Worm (Caenorhabditis elegans): ENCODE results near the gene Y54G2A.38.

The Y54G2A.38 gene

DNA sequence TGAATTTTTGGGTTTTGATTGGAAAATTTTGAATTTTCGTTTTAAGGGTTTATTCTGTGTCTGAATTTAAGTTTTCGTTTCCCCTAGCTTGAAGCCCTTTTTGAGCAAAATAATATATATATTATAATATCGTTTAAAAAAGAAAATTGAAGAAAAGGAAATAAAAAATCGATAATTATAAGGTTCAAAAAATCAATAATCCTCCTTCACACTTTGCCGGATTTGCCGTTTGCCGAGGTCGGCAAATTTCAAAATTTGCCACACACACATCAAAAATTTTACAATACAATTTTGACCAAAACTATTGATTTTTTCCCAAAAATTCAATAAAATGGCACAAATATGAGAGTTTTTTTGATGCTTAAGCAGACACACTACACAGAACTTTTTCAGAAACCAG is 22.7 kb upstream of the Y54G2A.38 start:
- TF ChIP-seq F52B5.7 (tag; optimal IDR thresholded peaks at IDR 0.05) (no peak), C06A6.2 (GFP tag; conservative IDR thresholded peaks at IDR 0.05) (no peak), xnd-1 (tag; optimal IDR thresholded peaks at IDR 0.05) (no peak), nhr-27 (tag; optimal IDR thresholded peaks at IDR 0.05) (no peak), nhr-179 (tag; optimal IDR thresholded peaks at IDR 0.05) (no peak), madf-10 (tag; optimal IDR thresholded peaks at IDR 0.05) (no peak), repo-1 (tag; optimal IDR thresholded peaks at IDR 0.05) (no peak), sdz-38 (tag; optimal IDR thresholded peaks at IDR 0.05) (no peak), bed-1 (GFP tag; IDR thresholded peaks at IDR 0.05) (no peak), attf-5 (GFP tag; optimal IDR thresholded peaks at IDR 0.05) (no peak), ZK185.1 (tag; optimal IDR thresholded peaks at IDR 0.05; ENCODE audit: poor library complexity, severe bottlenecking) (no peak), F39B2.1 (GFP tag; IDR thresholded peaks at IDR 0.05) (no peak), lsy-27 (tag; optimal IDR thresholded peaks at IDR 0.05; ENCODE audit: borderline replicate concordance, insufficient read depth) (no peak), C17E4.6 (GFP tag; IDR thresholded peaks at IDR 0.05) (no peak), him-1 (tag; optimal IDR thresholded peaks at IDR 0.05) (no peak)

DNA sequence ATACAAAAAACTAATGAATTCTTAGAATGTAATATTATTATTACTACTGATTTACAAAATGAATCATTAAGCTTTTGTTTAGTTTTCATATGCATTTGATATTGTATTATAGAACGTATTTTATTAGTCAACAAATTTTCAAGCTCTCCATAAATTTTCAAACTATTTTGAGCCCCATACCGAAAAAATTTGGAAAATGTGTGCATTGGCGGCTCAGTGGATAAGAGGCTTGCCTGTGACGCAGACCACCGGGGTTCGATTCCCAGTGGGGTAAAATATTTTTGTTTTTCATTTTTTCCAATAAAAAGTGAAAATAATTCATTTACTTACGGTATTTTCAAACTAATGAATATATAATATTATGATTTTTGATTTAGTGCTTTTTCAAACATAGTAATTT is 20.8 kb upstream of the Y54G2A.38 start:
- no peak for TF ChIP-seq let-526 (GFP tag; IDR thresholded peaks at IDR 0.05)
- peak; percentile 18 for TF ChIP-seq rpc-1 (optimal IDR thresholded peaks at IDR 0.05)
- peak; percentile 54 for TF ChIP-seq rpc-1 (tag; optimal IDR thresholded peaks at IDR 0.05)
- TF ChIP-seq dpl-1 (GFP tag; optimal IDR thresholded peaks at IDR 0.05) = no peak
- TF ChIP-seq cebp-1 (GFP tag; IDR thresholded peaks at IDR 0.05) = no peak
- no peak for TF ChIP-seq cebp-1 (tag; optimal IDR thresholded peaks at IDR 0.05)
- 0 out of 2 replicates have a peak, but pooled peaks have one; percentile 24 for TF ChIP-seq lin-26 (GFP tag; IDR thresholded peaks at IDR 0.05)
- TF ChIP-seq D2030.7 (GFP tag; IDR thresholded peaks at IDR 0.05) = 0 out of 2 replicates have a peak, but pooled peaks have one; percentile 37
- TF ChIP-seq B0261.1 (tag; optimal IDR thresholded peaks at IDR 0.05) = peak; percentile 43
- TF ChIP-seq tbp1 (GFP tag; optimal IDR thresholded peaks at IDR 0.05) = peak; percentile 79
- no peak for TF ChIP-seq B0035.1 (tag; optimal IDR thresholded peaks at IDR 0.05)
- no peak for TF ChIP-seq madf-10 (tag; optimal IDR thresholded peaks at IDR 0.05)
- TF ChIP-seq egl-44 (GFP tag; IDR thresholded peaks at IDR 0.05) = no peak

DNA sequence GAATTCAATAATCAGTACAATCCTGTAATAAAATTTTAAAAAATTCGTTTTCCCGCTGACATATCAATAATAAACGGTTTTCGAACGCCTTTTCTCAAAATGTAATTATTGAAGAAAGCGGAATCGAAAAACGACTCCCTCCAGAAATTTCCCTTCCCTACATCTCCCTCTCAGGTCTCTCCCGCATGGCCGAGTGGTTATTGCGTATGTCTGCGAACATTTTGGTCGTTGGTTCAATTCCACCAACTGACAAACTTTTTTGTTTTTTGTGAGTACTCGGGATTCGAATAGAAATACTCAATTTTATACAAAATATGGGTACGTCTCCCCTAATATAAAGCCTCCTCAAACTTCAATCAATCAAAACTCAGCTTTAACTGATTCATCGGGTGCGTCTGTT is 19.2 kb upstream of the Y54G2A.38 start:
- TF ChIP-seq let-526 (GFP tag; IDR thresholded peaks at IDR 0.05) (0 out of 2 replicates have a peak, but pooled peaks have one; percentile 51), ceh-40 (GFP tag; IDR thresholded peaks at IDR 0.05) (peak; percentile 82), K11D2.4 (GFP tag; IDR thresholded peaks at IDR 0.05) (0 out of 2 replicates have a peak, but pooled peaks have one; percentile 22), nhr-120 (GFP tag; IDR thresholded peaks at IDR 0.05) (0 out of 2 replicates have a peak, but pooled peaks have one; percentile 75), Y53G8AR.9 (GFP tag; conservative IDR thresholded peaks at IDR 0.05) (0 out of 2 replicates have a peak, but pooled peaks have one; percentile 48), hsf-1 (GFP tag; IDR thresholded peaks at IDR 0.05) (0 out of 2 replicates have a peak, but pooled peaks have one; percentile 57), pbrm-1 (GFP tag; IDR thresholded peaks at IDR 0.05) (peak; percentile 71), ztf-28 (GFP tag; IDR thresholded peaks at IDR 0.05) (peak; percentile 72), B0019.2 (GFP tag; conservative IDR thresholded peaks at IDR 0.05) (peak; percentile 60; the same call in 1 of the 2 replicates), B0261.1 (tag; optimal IDR thresholded peaks at IDR 0.05) (peak; percentile 66), attf-3 (GFP tag; conservative IDR thresholded peaks at IDR 0.05) (peak; percentile 54), aptf-2 (GFP tag; conservative IDR thresholded peaks at IDR 0.05) (0 out of 2 replicates have a peak, but pooled peaks have one; percentile 31), hmg-1.2 (GFP tag; IDR thresholded peaks at IDR 0.05) (peak; percentile 79), rpc-1 (optimal IDR thresholded peaks at IDR 0.05) (peak; percentile 13), rpc-1 (tag; optimal IDR thresholded peaks at IDR 0.05) (peak; percentile 14), tbp1 (GFP tag; optimal IDR thresholded peaks at IDR 0.05) (peak; percentile 87), C17E4.6 (GFP tag; IDR thresholded peaks at IDR 0.05) (0 out of 2 replicates have a peak, but pooled peaks have one; percentile 69), rcor-1 (GFP tag; IDR thresholded peaks at IDR 0.05) (peak; percentile 42; the same call in 1 of the 2 replicates), nfyb-1 (GFP tag; IDR thresholded peaks at IDR 0.05) (peak; percentile 88), F39B2.1 (GFP tag; IDR thresholded peaks at IDR 0.05) (0 out of 2 replicates have a peak, but pooled peaks have one; percentile 35), nfya-2 (GFP tag; IDR thresholded peaks at IDR 0.05) (0 out of 2 replicates have a peak, but pooled peaks have one; percentile 60), die-1 (tag; optimal IDR thresholded peaks at IDR 0.05) (peak; percentile 6), hmg-20 (GFP tag; IDR thresholded peaks at IDR 0.05) (0 out of 2 replicates have a peak, but pooled peaks have one; percentile 21), egl-44 (GFP tag; IDR thresholded peaks at IDR 0.05) (peak; percentile 92), cebp-2 (GFP tag; IDR thresholded peaks at IDR 0.05) (peak; percentile 49; the same call in 1 of the 2 replicates), dox-1 (GFP tag; IDR thresholded peaks at IDR 0.05) (peak; percentile 82)
